Fruit fly (Drosophila melanogaster) whole organism, prepupa: ENCODE data around the gene CG10973.

Experiments used
- Blimp-1 ChIP-seq: fragments of 200-800 bp; sonication (Bioruptor generic); optimal IDR thresholded peaks from 3 replicates; lab custom pipeline; 2017; ENCODE audit warnings: missing biosample characterization, missing genetic modification characterization, mild to moderate bottlenecking, moderate library complexity, missing genetic modification reagents
- CG16779 ChIP-seq: fragments of 200-800 bp; sonication (Bioruptor generic); optimal IDR thresholded peaks from 3 replicates; lab custom pipeline; 2017; ENCODE audit warnings: missing biosample characterization, mild to moderate bottlenecking, missing genetic modification characterization
- CG34406 ChIP-seq: fragments of 200-800 bp; sonication (Bioruptor generic); optimal IDR thresholded peaks from 3 replicates; lab custom pipeline; 2016; ENCODE audit warnings: missing biosample characterization, missing genetic modification characterization
- CG4318 ChIP-seq: fragments of 200-800 bp; sonication (Bioruptor generic); optimal IDR thresholded peaks from 3 replicates; lab custom pipeline; 2017; ENCODE audit warnings: missing biosample characterization, mild to moderate bottlenecking, missing genetic modification characterization
- CG6808 ChIP-seq: fragments of 200-800 bp; sonication (Bioruptor generic); optimal IDR thresholded peaks from 3 replicates; lab custom pipeline; 2017; ENCODE audit warnings: missing biosample characterization, missing genetic modification characterization, mild to moderate bottlenecking, moderate library complexity, missing genetic modification reagents
- CG6854 ChIP-seq: fragments of 200-800 bp; sonication (Bioruptor generic); optimal IDR thresholded peaks from 2 replicates; lab custom pipeline; 2017; ENCODE audit warnings: missing biosample characterization, mild to moderate bottlenecking, missing genetic modification characterization
- Eip93F ChIP-seq: fragments of 200-800 bp; sonication (Bioruptor generic); optimal IDR thresholded peaks from 2 replicates; lab custom pipeline; 2016; ENCODE audit warnings: missing biosample characterization, mild to moderate bottlenecking, missing genetic modification characterization
- Ets21C ChIP-seq: fragments of 200-800 bp; sonication (Bioruptor generic); optimal IDR thresholded peaks from 3 replicates; lab custom pipeline; 2016; ENCODE audit warnings: missing biosample characterization, missing genetic modification characterization
- Hr39 ChIP-seq: fragments of 200-800 bp; sonication (Bioruptor generic); optimal IDR thresholded peaks from 2 replicates; lab custom pipeline; 2016; ENCODE audit warnings: missing biosample characterization, missing genetic modification characterization
- Sox102F ChIP-seq: fragments of 200-800 bp; sonication (Bioruptor generic); optimal IDR thresholded peaks from 2 replicates; lab custom pipeline; 2016; ENCODE audit warnings: missing biosample characterization, mild to moderate bottlenecking, missing genetic modification characterization
- Sox14 ChIP-seq: fragments of 200-800 bp; sonication (Bioruptor generic); optimal IDR thresholded peaks from 3 replicates; lab custom pipeline; 2016; ENCODE audit warnings: missing biosample characterization, missing genetic modification characterization
- fd59A ChIP-seq: fragments of 200-800 bp; sonication (Bioruptor generic); optimal IDR thresholded peaks from 2 replicates; lab custom pipeline; 2017; ENCODE audit warnings: missing biosample characterization, mild to moderate bottlenecking, missing genetic modification characterization, missing genetic modification reagents
- net ChIP-seq: fragments of 200-800 bp; sonication (Bioruptor generic); optimal IDR thresholded peaks from 3 replicates; lab custom pipeline; 2016; ENCODE audit warnings: missing biosample characterization, missing genetic modification characterization

- no peak for TF ChIP-seq Sox14 (GFP tag; lab: Kevin White, UChicago)
- TF ChIP-seq CG6808: no peak
- no peak for TF ChIP-seq Sox102F (GFP tag; lab: Kevin White, UChicago)
- TF ChIP-seq CG6854 (GFP tag; lab: Kevin White, UChicago): no peak
- no peak for TF ChIP-seq CG34406 (GFP tag; lab: Kevin White, UChicago)
- TF ChIP-seq net (GFP tag; lab: Kevin White, UChicago): no peak
- TF ChIP-seq Blimp-1 (GFP tag; lab: Kevin White, UChicago): no peak
- no peak for TF ChIP-seq fd59A (GFP tag; lab: Kevin White, UChicago)
- TF ChIP-seq CG16779 (tag; lab: Kevin White, UChicago): no peak
- TF ChIP-seq Hr39: no peak
- TF ChIP-seq Ets21C (GFP tag; lab: Kevin White, UChicago): no peak
- TF ChIP-seq Eip93F (GFP tag; lab: Kevin White, UChicago): no peak
- TF ChIP-seq CG4318: no peak
Observed at dm6 chr3L:12745121-12745770, 9.3 kb downstream of the CG10973 start, which contains the start of gene CG32109.
